Fruit fly (Drosophila melanogaster) whole organism, embryonic: ENCODE measurements around the gene CG5382.

ENCODE experiments used
- Adf1 ChIP-seq: fragments of 200-800 bp; sonication (Bioruptor generic); IDR thresholded peaks from 2 replicates; pipeline ENCODE4 v1.3.6; 2022; ENCODE audit warnings: missing biosample characterization, missing genetic modification characterization
- CG12769 ChIP-seq: fragments of 200-800 bp; sonication (Bioruptor generic); optimal IDR thresholded peaks from 2 replicates; lab custom pipeline; 2019; ENCODE audit warnings: missing biosample characterization, mild to moderate bottlenecking, missing genetic modification characterization, moderate library complexity
- CG13123 ChIP-seq: fragments of 200-800 bp; sonication (Bioruptor generic); optimal IDR thresholded peaks from 2 replicates; lab custom pipeline; 2016; ENCODE audit warnings: missing biosample characterization, missing genetic modification characterization
- CG1529 ChIP-seq: fragments of 200-800 bp; sonication (Bioruptor generic); optimal IDR thresholded peaks from 3 replicates; lab custom pipeline; 2018; ENCODE audit warnings: missing biosample characterization, missing genetic modification characterization
- CG17361 ChIP-seq: fragments of 200-800 bp; sonication (Bioruptor generic); IDR thresholded peaks from 3 replicates; pipeline ENCODE4 v1.3.6; 2022; ENCODE audit warnings: missing biosample characterization, missing genetic modification characterization
- CG18619 ChIP-seq: fragments of 200-800 bp; sonication (Bioruptor generic); optimal IDR thresholded peaks from 3 replicates; lab custom pipeline; 2017; ENCODE audit warnings: missing biosample characterization, mild to moderate bottlenecking, missing genetic modification characterization
- CG2678 ChIP-seq: fragments of 200-800 bp; sonication (Bioruptor generic); optimal IDR thresholded peaks from 3 replicates; lab custom pipeline; 2019; ENCODE audit warnings: missing biosample characterization, mild to moderate bottlenecking, missing genetic modification characterization, moderate library complexity
- CG3065 ChIP-seq: fragments of 200-800 bp; sonication (Bioruptor generic); optimal IDR thresholded peaks from 2 replicates; lab custom pipeline; 2016; ENCODE audit warnings: missing biosample characterization, missing genetic modification characterization
- CG31365 ChIP-seq: fragments of 200-800 bp; sonication (Bioruptor generic); optimal IDR thresholded peaks from 2 replicates; lab custom pipeline; 2018; ENCODE audit warnings: missing biosample characterization, mild to moderate bottlenecking, missing genetic modification characterization
- CG34376 ChIP-seq: fragments of 200-800 bp; sonication (Bioruptor generic); optimal IDR thresholded peaks from 2 replicates; lab custom pipeline; 2018; ENCODE audit warnings: missing biosample characterization, mild to moderate bottlenecking, missing genetic modification characterization
- CG4854 ChIP-seq: fragments of 200-800 bp; sonication (Bioruptor generic); optimal IDR thresholded peaks from 2 replicates; lab custom pipeline; 2016; ENCODE audit warnings: missing biosample characterization, missing genetic modification characterization, inconsistent platforms
- CG5180 ChIP-seq: fragments of 200-800 bp; sonication (Bioruptor generic); optimal IDR thresholded peaks from 3 replicates; lab custom pipeline; 2017; ENCODE audit warnings: missing biosample characterization, missing genetic modification characterization, mild to moderate bottlenecking, moderate library complexity, missing genetic modification reagents
- CG6654 ChIP-seq: fragments of 200-800 bp; sonication (Bioruptor generic); optimal IDR thresholded peaks from 2 replicates; lab custom pipeline; 2017; ENCODE audit warnings: missing biosample characterization, mild to moderate bottlenecking, missing genetic modification characterization
- CG7839 ChIP-seq: fragments of 200-800 bp; sonication (Bioruptor generic); optimal IDR thresholded peaks from 3 replicates; lab custom pipeline; 2018; ENCODE audit warnings: missing biosample characterization, mild to moderate bottlenecking, missing genetic modification characterization, moderate library complexity
- CG8089 ChIP-seq: fragments of 200-800 bp; sonication (Bioruptor generic); optimal IDR thresholded peaks from 3 replicates; lab custom pipeline; 2016; ENCODE audit warnings: missing biosample characterization, missing genetic modification characterization
- CG9817 ChIP-seq: fragments of 200-800 bp; sonication (Bioruptor generic); optimal IDR thresholded peaks from 2 replicates; lab custom pipeline; 2018; ENCODE audit warnings: missing biosample characterization, mild to moderate bottlenecking, missing genetic modification characterization, moderate library complexity
- Dbx ChIP-seq: fragments of 200-800 bp; sonication (Bioruptor generic); IDR thresholded peaks from 3 replicates; pipeline ENCODE4 v1.3.6; 2022; ENCODE audit warnings: missing biosample characterization, missing genetic modification characterization
- Doc3 ChIP-seq: fragments of 200-800 bp; sonication (Bioruptor generic); IDR thresholded peaks from 3 replicates; pipeline ENCODE4 v1.3.6; 2022; ENCODE audit warnings: missing biosample characterization, missing genetic modification characterization; ENCODE audit not compliant: partially characterized antibody
- ERR ChIP-seq: fragments of 200-800 bp; sonication (Bioruptor generic); optimal IDR thresholded peaks from 2 replicates; lab custom pipeline; 2016; ENCODE audit warnings: missing biosample characterization, missing genetic modification characterization
- Elba2 ChIP-seq: fragments of 200-800 bp; sonication (Bioruptor generic); optimal IDR thresholded peaks from 3 replicates; lab custom pipeline; 2016; ENCODE audit warnings: missing biosample characterization, missing genetic modification characterization
- Fer1 ChIP-seq: fragments of 200-800 bp; sonication (Bioruptor generic); optimal IDR thresholded peaks from 2 replicates; lab custom pipeline; 2017; ENCODE audit warnings: missing biosample characterization, mild to moderate bottlenecking, missing genetic modification characterization
- Hey ChIP-seq: fragments of 200-800 bp; sonication (Bioruptor generic); optimal IDR thresholded peaks from 3 replicates; lab custom pipeline; 2018; ENCODE audit warnings: missing biosample characterization, mild to moderate bottlenecking, missing genetic modification characterization
- Hmr ChIP-seq: fragments of 200-800 bp; sonication (Bioruptor generic); optimal IDR thresholded peaks from 3 replicates; lab custom pipeline; 2017; ENCODE audit warnings: mild to moderate bottlenecking, missing biosample characterization, missing genetic modification reagents, missing genetic modification characterization
- Mes4 ChIP-seq: fragments of 200-800 bp; sonication (Bioruptor generic); optimal IDR thresholded peaks from 2 replicates; lab custom pipeline; 2016; ENCODE audit warnings: missing biosample characterization, missing genetic modification characterization
- Mrtf ChIP-seq: fragments of 200-800 bp; sonication (Bioruptor generic); IDR thresholded peaks from 3 replicates; pipeline ENCODE4 v1.3.6; 2022; ENCODE audit warnings: missing biosample characterization, missing genetic modification characterization
- Nf-YB ChIP-seq: fragments of 200-800 bp; sonication (Bioruptor generic); optimal IDR thresholded peaks from 3 replicates; lab custom pipeline; 2019; ENCODE audit warnings: missing biosample characterization, mild to moderate bottlenecking, missing genetic modification characterization, moderate library complexity
- Oli ChIP-seq: fragments of 200-800 bp; sonication (Bioruptor generic); optimal IDR thresholded peaks from 2 replicates; lab custom pipeline; 2018; ENCODE audit warnings: missing biosample characterization, mild to moderate bottlenecking, missing genetic modification characterization, moderate library complexity
- PHDP ChIP-seq: fragments of 200-800 bp; sonication (Bioruptor generic); optimal IDR thresholded peaks from 3 replicates; lab custom pipeline; 2018; ENCODE audit warnings: missing biosample characterization, mild to moderate bottlenecking, missing genetic modification characterization, moderate library complexity
- Scr ChIP-seq: fragments of 200-800 bp; sonication (Bioruptor generic); IDR thresholded peaks from 2 replicates; pipeline ENCODE4 v1.3.6; 2022; ENCODE audit warnings: missing biosample characterization, missing genetic modification characterization; ENCODE audit not compliant: partially characterized antibody
- Sin3A ChIP-seq: fragments of >200 bp; optimal IDR thresholded peaks from 2 replicates; lab custom pipeline; 2018
- Sox102F ChIP-seq: fragments of 200-800 bp; sonication (Bioruptor generic); optimal IDR thresholded peaks from 2 replicates; lab custom pipeline; 2018; ENCODE audit warnings: missing biosample characterization, mild to moderate bottlenecking, missing genetic modification characterization, moderate library complexity
- Ssrp ChIP-seq: fragments of 200-800 bp; sonication (Bioruptor generic); optimal IDR thresholded peaks from 2 replicates; lab custom pipeline; 2018; ENCODE audit warnings: missing biosample characterization, mild to moderate bottlenecking, missing genetic modification characterization, moderate library complexity
- Tbp ChIP-seq: fragments of >200 bp; optimal IDR thresholded peaks from 2 replicates; lab custom pipeline; 2018; ENCODE audit warnings: missing biosample characterization, missing genetic modification characterization
- cas ChIP-seq: fragments of 200-800 bp; sonication (Bioruptor generic); IDR thresholded peaks from 2 replicates; pipeline ENCODE4 v1.3.6; 2022; ENCODE audit warnings: missing biosample characterization, missing genetic modification characterization
- croc ChIP-seq: fragments of 200-800 bp; sonication (Bioruptor generic); conservative IDR thresholded peaks from 3 replicates; pipeline ENCODE4 v1.3.6; 2022; ENCODE audit warnings: missing biosample characterization, missing genetic modification characterization
- exex ChIP-seq: fragments of 200-800 bp; sonication (Bioruptor generic); optimal IDR thresholded peaks from 4 replicates; lab custom pipeline; 2018; ENCODE audit warnings: missing biosample characterization, mild to moderate bottlenecking, missing genetic modification characterization, moderate library complexity
- fd96Cb ChIP-seq: fragments of 200-800 bp; sonication (Bioruptor generic); optimal IDR thresholded peaks from 2 replicates; lab custom pipeline; 2018; ENCODE audit warnings: missing biosample characterization, mild to moderate bottlenecking, missing genetic modification characterization, moderate library complexity
- kay ChIP-seq: fragments of 200-800 bp; sonication (Bioruptor generic); optimal IDR thresholded peaks from 2 replicates; lab custom pipeline; 2016; ENCODE audit warnings: missing biosample characterization, missing genetic modification characterization
- kni ChIP-seq: fragments of 200-800 bp; sonication (Bioruptor generic); optimal IDR thresholded peaks from 3 replicates; lab custom pipeline; 2017; ENCODE audit warnings: mild to moderate bottlenecking, missing biosample characterization, missing genetic modification reagents, missing genetic modification characterization
- maf-S ChIP-seq: fragments of 200-800 bp; sonication (Bioruptor generic); optimal IDR thresholded peaks from 2 replicates; lab custom pipeline; 2016; ENCODE audit warnings: missing biosample characterization, missing genetic modification characterization
- mirr ChIP-seq: fragments of 200-800 bp; sonication (Bioruptor generic); optimal IDR thresholded peaks from 3 replicates; lab custom pipeline; 2018; ENCODE audit warnings: missing biosample characterization, mild to moderate bottlenecking, missing genetic modification characterization
- nerfin-2 ChIP-seq: fragments of 200-800 bp; sonication (Bioruptor generic); IDR thresholded peaks from 2 replicates; pipeline ENCODE4 v1.3.6; 2022; ENCODE audit warnings: missing biosample characterization, missing genetic modification characterization; ENCODE audit not compliant: partially characterized antibody
- oc ChIP-seq: fragments of 200-800 bp; sonication (Bioruptor generic); optimal IDR thresholded peaks from 2 replicates; lab custom pipeline; 2018; ENCODE audit warnings: missing biosample characterization, mild to moderate bottlenecking, missing genetic modification characterization, moderate library complexity
- onecut ChIP-seq: fragments of 200-800 bp; sonication (Bioruptor generic); IDR thresholded peaks from 2 replicates; pipeline ENCODE4 v1.3.6; 2022; ENCODE audit warnings: missing biosample characterization, missing genetic modification characterization
- pum ChIP-seq: fragments of 200-800 bp; sonication (Bioruptor generic); optimal IDR thresholded peaks from 2 replicates; lab custom pipeline; 2016; ENCODE audit warnings: missing biosample characterization, missing genetic modification characterization
- sd ChIP-seq: fragments of 200-800 bp; sonication (Bioruptor generic); optimal IDR thresholded peaks from 3 replicates; lab custom pipeline; 2018; ENCODE audit warnings: missing biosample characterization, mild to moderate bottlenecking, missing genetic modification characterization, moderate library complexity
- sim ChIP-seq: fragments of 200-800 bp; sonication (Bioruptor generic); IDR thresholded peaks from 2 replicates; pipeline ENCODE4 v1.3.6; 2022; ENCODE audit warnings: missing biosample characterization, missing genetic modification characterization
- sima ChIP-seq: fragments of 200-800 bp; sonication (Bioruptor generic); optimal IDR thresholded peaks from 2 replicates; lab custom pipeline; 2016; ENCODE audit warnings: missing biosample characterization, missing genetic modification characterization
- twi ChIP-seq: fragments of 200-800 bp; optimal IDR thresholded peaks from 2 replicates; lab custom pipeline; 2019; ENCODE audit warnings: missing biosample characterization, mild to moderate bottlenecking, missing genetic modification characterization, moderate library complexity
- wor ChIP-seq: fragments of 200-800 bp; sonication (Bioruptor generic); IDR thresholded peaks from 2 replicates; pipeline ENCODE4 v1.3.6; 2022; ENCODE audit warnings: missing biosample characterization, missing genetic modification characterization

The CG5382 gene

dm6 chr3R:22411879-22412587 is 46.2 kb upstream of the CG5382 start:
- TF ChIP-seq nerfin-2 (GFP tag; lab: Robert Waterston, UW) = no peak
- TF ChIP-seq CG9817 = no peak
- TF ChIP-seq cas (GFP tag; lab: Robert Waterston, UW) = no peak
- no peak for TF ChIP-seq Hmr (GFP tag; lab: Kevin White, UChicago)
- TF ChIP-seq pum = no peak
- TF ChIP-seq kni (GFP tag; lab: Kevin White, UChicago) = peak; percentile 5
- TF ChIP-seq Fer1 (GFP tag; lab: Kevin White, UChicago) = peak; percentile 35
- TF ChIP-seq Sox102F (GFP tag; lab: Kevin White, UChicago) = no peak
- TF ChIP-seq CG5180 (GFP tag; lab: Kevin White, UChicago) = no peak
- no peak for TF ChIP-seq twi (tag; lab: Kevin White, UChicago)
- TF ChIP-seq CG6654 (GFP tag; lab: Kevin White, UChicago) = no peak
- no peak for TF ChIP-seq CG3065
- TF ChIP-seq Dbx = no peak
- no peak for TF ChIP-seq onecut (GFP tag; lab: Robert Waterston, UW)
- TF ChIP-seq CG8089 (GFP tag; lab: Kevin White, UChicago) = no peak
- TF ChIP-seq Scr (GFP tag; lab: Robert Waterston, UW) = no peak
- TF ChIP-seq mirr (GFP tag; lab: Kevin White, UChicago) = peak; percentile 91
- TF ChIP-seq sima (GFP tag; lab: Kevin White, UChicago) = no peak
- no peak for TF ChIP-seq croc
- no peak for TF ChIP-seq maf-S (GFP tag; lab: Kevin White, UChicago)
- TF ChIP-seq CG12769 (tag; lab: Kevin White, UChicago) = peak; percentile 18
- no peak for TF ChIP-seq ERR (GFP tag; lab: Kevin White, UChicago)
- peak; percentile 53 for TF ChIP-seq CG34376 (GFP tag; lab: Kevin White, UChicago)
- TF ChIP-seq sd (tag; lab: Kevin White, UChicago) = peak; percentile 56
- TF ChIP-seq oc (tag; lab: Kevin White, UChicago) = no peak
- no peak for TF ChIP-seq fd96Cb
- TF ChIP-seq CG13123 (GFP tag; lab: Kevin White, UChicago) = no peak
- TF ChIP-seq CG7839 = no peak
- no peak for TF ChIP-seq Elba2 (GFP tag; lab: Kevin White, UChicago)
- no peak for TF ChIP-seq sim
- no peak for TF ChIP-seq CG17361 (GFP tag; lab: Robert Waterston, UW)
- no peak for TF ChIP-seq Hey (tag; lab: Kevin White, UChicago)
- no peak for TF ChIP-seq kay (GFP tag; lab: Kevin White, UChicago)
- peak; percentile 91 for TF ChIP-seq exex
- peak; percentile 1 for TF ChIP-seq CG4854 (GFP tag; lab: Kevin White, UChicago)
- TF ChIP-seq PHDP = peak; percentile 6
- TF ChIP-seq Sin3A = no peak
- no peak for TF ChIP-seq Doc3 (GFP tag; lab: Robert Waterston, UW)
- no peak for TF ChIP-seq CG2678
- no peak for TF ChIP-seq Nf-YB (GFP tag; lab: Kevin White, UChicago)
- peak; percentile 11; the same call in 1 of the 2 replicates for TF ChIP-seq Adf1 (GFP tag; lab: Robert Waterston, UW)
- no peak for TF ChIP-seq wor (GFP tag; lab: Robert Waterston, UW)
- no peak for TF ChIP-seq Mes4 (GFP tag; lab: Kevin White, UChicago)
- TF ChIP-seq Mrtf (GFP tag; lab: Robert Waterston, UW) = no peak
- TF ChIP-seq Oli = no peak
- TF ChIP-seq Ssrp = no peak
- TF ChIP-seq Tbp (GFP tag; lab: Kevin White, UChicago) = no peak
- no peak for TF ChIP-seq CG31365 (tag; lab: Kevin White, UChicago)
- TF ChIP-seq CG1529 (GFP tag; lab: Kevin White, UChicago) = no peak
- no peak for TF ChIP-seq CG18619 (GFP tag; lab: Kevin White, UChicago)
